Worm (Caenorhabditis elegans): ENCODE measurements around the gene srh-137.

Gene srh-137

DNA sequence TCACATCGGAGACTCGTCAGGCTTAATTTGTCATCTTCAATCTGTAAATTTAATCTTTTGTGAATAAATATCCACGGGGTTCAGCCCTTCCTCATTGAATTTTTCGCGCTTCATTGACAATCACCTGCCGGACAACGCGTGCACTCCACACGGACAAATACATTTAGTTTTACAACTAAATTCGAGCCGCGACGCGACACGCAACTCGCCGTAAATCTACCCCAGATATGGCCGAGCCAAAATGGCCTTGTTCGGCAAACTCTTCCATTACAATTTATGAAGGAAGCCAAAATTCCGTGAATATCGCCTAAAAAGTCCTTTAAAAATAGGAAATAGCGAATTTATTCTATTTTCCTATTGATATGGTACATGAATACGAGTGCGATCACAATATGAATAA, 28.3 kb upstream of the srh-137 start:
- TF ChIP-seq cog-1 (tag; optimal IDR thresholded peaks at IDR 0.05), result no peak
- no peak for TF ChIP-seq T22C8.4 (GFP tag; IDR thresholded peaks at IDR 0.05)
- no peak for TF ChIP-seq med-1 (GFP tag; optimal IDR thresholded peaks at IDR 0.05; ENCODE audit: insufficient read depth)
- TF ChIP-seq flt-1 (GFP tag; IDR thresholded peaks at IDR 0.05), result no peak
- TF ChIP-seq ztf-23 (GFP tag; IDR thresholded peaks at IDR 0.05), result no peak
- TF ChIP-seq ref-1 (GFP tag; conservative IDR thresholded peaks at IDR 0.05), result no peak
- TF ChIP-seq ztf-29 (GFP tag; IDR thresholded peaks at IDR 0.05), result no peak
- TF ChIP-seq tab-1 (GFP tag; IDR thresholded peaks at IDR 0.05), result no peak
- no peak for TF ChIP-seq klf-2 (GFP tag; conservative IDR thresholded peaks at IDR 0.05)

DNA sequence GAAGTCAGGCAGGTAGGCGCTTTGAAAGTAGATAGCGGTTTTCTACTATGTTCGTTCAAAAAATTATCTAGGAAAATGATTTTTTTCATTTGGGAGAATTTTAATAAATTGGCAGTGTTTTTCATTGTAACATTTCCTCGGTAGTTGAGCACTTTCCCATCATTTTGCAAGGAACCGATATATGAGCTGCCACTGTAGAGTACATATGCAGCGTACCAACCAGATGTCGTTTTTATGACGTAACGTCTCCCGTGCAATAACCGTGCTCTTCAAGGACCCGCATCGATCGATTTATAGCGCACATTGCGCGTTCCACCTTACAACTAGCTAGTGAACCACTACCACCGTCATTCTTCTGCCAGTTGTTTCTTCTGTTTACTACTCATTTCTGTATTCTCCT, 25.6 kb upstream of the srh-137 start, which contains the start of gene T25E12.6:
Gene T25E12.6 (plus strand): TSS at position 301 of the 400 bp plus-strand sequence.
- TF ChIP-seq flt-1 (GFP tag; IDR thresholded peaks at IDR 0.05) (no peak), ztf-23 (GFP tag; IDR thresholded peaks at IDR 0.05) (no peak), tab-1 (GFP tag; IDR thresholded peaks at IDR 0.05) (no peak), T22C8.4 (GFP tag; IDR thresholded peaks at IDR 0.05) (no peak), cog-1 (tag; optimal IDR thresholded peaks at IDR 0.05) (no peak), med-1 (GFP tag; optimal IDR thresholded peaks at IDR 0.05; ENCODE audit: insufficient read depth) (no peak), klf-2 (GFP tag; conservative IDR thresholded peaks at IDR 0.05) (no peak), ztf-29 (GFP tag; IDR thresholded peaks at IDR 0.05) (no peak), ref-1 (GFP tag; conservative IDR thresholded peaks at IDR 0.05) (no peak)

DNA sequence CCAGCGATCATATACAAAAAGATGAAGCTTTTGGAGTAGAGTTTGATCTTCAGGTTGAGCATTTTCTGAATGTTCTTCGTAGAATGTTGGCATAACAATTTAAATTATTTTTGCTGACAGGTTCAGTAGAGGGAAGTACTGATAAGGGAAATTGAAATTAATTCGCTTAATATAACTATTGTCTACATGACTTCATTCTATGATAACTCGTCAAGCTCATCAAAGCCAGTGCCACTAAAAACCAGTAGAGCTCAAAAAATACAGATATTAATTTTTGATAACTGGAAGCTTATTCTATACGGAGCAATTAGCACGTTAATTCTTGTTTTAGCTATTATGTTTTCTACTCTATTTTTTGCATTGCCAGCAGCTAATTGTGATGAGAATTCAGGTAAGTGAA, 22.6 kb upstream of the srh-137 start, which contains the start of the genes clec-29 and clec-39:
Gene clec-29 (minus strand): TSS at position 101 of the 400 bp plus-strand sequence.
Gene clec-39 (plus strand): TSS at position 169 of the 400 bp plus-strand sequence.
- TF ChIP-seq ztf-29 (GFP tag; IDR thresholded peaks at IDR 0.05) (no peak), tab-1 (GFP tag; IDR thresholded peaks at IDR 0.05) (no peak), med-1 (GFP tag; optimal IDR thresholded peaks at IDR 0.05; ENCODE audit: insufficient read depth) (no peak), T22C8.4 (GFP tag; IDR thresholded peaks at IDR 0.05) (no peak), ref-1 (GFP tag; conservative IDR thresholded peaks at IDR 0.05) (no peak), ztf-23 (GFP tag; IDR thresholded peaks at IDR 0.05) (no peak), klf-2 (GFP tag; conservative IDR thresholded peaks at IDR 0.05) (no peak), cog-1 (tag; optimal IDR thresholded peaks at IDR 0.05) (no peak), flt-1 (GFP tag; IDR thresholded peaks at IDR 0.05) (no peak)

DNA sequence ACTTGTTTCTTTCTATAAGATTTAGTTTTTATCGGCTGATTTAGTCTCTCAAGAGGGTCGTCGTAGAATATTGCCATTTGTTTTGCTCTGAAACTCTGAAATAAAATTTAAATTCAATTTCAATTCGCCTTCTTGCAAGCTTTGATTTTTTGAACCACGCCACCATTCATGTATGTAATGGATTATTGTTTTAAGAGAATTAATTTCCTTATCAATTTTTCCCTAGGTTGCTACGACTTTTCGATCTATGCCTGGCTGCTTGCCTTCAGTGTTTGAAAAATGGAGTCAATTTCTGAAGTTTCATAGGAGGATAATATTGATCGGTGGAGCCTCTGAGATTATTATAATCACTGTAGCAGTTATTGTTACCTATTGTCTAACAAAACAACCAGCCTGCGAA, 19.0 kb upstream of the srh-137 start, which contains the start of the genes clec-38 and clec-34:
Gene clec-38 (minus strand): TSS at position 101 of the 400 bp plus-strand sequence.
Gene clec-34 (plus strand): TSS at position 248 of the 400 bp plus-strand sequence.
- TF ChIP-seq tab-1 (GFP tag; IDR thresholded peaks at IDR 0.05) (no peak), med-1 (GFP tag; optimal IDR thresholded peaks at IDR 0.05; ENCODE audit: insufficient read depth) (no peak), flt-1 (GFP tag; IDR thresholded peaks at IDR 0.05) (no peak)

DNA sequence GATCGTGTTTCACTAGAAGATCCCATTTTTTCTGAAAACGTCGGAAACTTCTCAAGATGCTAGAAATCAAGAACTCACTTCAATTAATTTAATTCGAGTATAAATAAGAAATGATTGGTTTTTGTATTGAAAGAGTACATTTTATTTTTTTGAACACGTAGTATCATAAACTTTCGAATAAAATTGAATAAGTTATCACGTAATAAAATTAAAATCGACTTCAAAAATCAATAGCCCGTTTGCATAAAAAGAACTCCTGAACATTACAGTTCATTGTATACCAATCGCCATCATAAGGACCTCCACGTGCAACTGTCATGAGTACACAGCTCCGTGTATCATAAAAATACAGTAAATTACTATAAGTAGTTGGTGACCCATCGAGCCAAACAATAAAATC, 17.2 kb upstream of the srh-137 start, which contains the start of gene T25E12.16:
Gene T25E12.16 (minus strand): TSS at position 101 of the 400 bp plus-strand sequence.
- TF ChIP-seq ztf-23 (GFP tag; IDR thresholded peaks at IDR 0.05) (no peak), T22C8.4 (GFP tag; IDR thresholded peaks at IDR 0.05) (no peak), ztf-29 (GFP tag; IDR thresholded peaks at IDR 0.05) (no peak), flt-1 (GFP tag; IDR thresholded peaks at IDR 0.05) (no peak), klf-2 (GFP tag; conservative IDR thresholded peaks at IDR 0.05) (no peak), med-1 (GFP tag; optimal IDR thresholded peaks at IDR 0.05; ENCODE audit: insufficient read depth) (no peak), cog-1 (tag; optimal IDR thresholded peaks at IDR 0.05) (no peak), ref-1 (GFP tag; conservative IDR thresholded peaks at IDR 0.05) (no peak), tab-1 (GFP tag; IDR thresholded peaks at IDR 0.05) (no peak)

DNA sequence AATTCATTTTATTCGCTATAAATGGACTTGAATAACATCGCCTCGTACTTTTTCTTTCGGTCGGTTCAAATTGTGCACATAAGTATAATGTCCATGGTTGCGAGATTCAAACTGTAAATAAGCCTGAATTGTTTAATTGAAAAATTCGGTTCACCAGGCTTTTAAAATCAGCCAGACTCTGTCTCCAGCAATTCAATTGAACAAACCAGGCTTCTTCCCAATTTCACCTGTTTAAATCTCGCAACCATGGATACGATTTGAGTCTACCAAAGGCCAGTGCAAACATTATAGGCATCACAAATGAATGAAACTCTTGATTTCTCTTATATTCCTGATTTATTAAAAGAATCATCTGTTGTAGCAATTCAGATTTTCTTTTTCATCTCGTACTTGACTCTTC, 15.1 kb upstream of the srh-137 start, which contains the start of gene srz-100:
Gene srz-100 (plus strand): TSS at position 301 of the 400 bp plus-strand sequence.
- TF ChIP-seq T22C8.4 (GFP tag; IDR thresholded peaks at IDR 0.05) (no peak), klf-2 (GFP tag; conservative IDR thresholded peaks at IDR 0.05) (no peak), cog-1 (tag; optimal IDR thresholded peaks at IDR 0.05) (no peak), flt-1 (GFP tag; IDR thresholded peaks at IDR 0.05) (no peak), ref-1 (GFP tag; conservative IDR thresholded peaks at IDR 0.05) (no peak), tab-1 (GFP tag; IDR thresholded peaks at IDR 0.05) (no peak), ztf-23 (GFP tag; IDR thresholded peaks at IDR 0.05) (no peak), ztf-29 (GFP tag; IDR thresholded peaks at IDR 0.05) (no peak), med-1 (GFP tag; optimal IDR thresholded peaks at IDR 0.05; ENCODE audit: insufficient read depth) (no peak)

DNA sequence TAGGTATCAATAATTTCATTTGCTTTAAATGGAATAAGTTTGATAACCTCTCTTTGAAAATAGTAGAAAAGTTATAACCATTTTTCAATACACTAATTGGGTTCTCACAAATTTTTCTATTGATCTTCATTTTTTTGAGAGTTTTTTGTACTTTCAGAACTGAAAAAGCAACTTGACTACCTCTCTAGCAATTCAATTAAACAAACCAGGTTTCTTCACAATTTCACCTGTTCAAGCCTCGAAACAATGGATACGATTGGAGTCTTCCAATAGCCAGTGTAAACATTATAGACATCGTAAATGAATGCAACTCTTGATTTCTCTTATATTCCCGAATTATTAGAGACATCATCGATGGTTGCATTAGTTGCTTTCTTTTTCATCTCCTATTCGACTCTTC, 13.5 kb upstream of the srh-137 start, which contains the start of gene srz-99:
Gene srz-99 (plus strand): TSS at position 301 of the 400 bp plus-strand sequence.
- no peak for TF ChIP-seq cog-1 (tag; optimal IDR thresholded peaks at IDR 0.05)
- TF ChIP-seq T22C8.4 (GFP tag; IDR thresholded peaks at IDR 0.05), result no peak
- no peak for TF ChIP-seq ztf-23 (GFP tag; IDR thresholded peaks at IDR 0.05)
- no peak for TF ChIP-seq ztf-29 (GFP tag; IDR thresholded peaks at IDR 0.05)

DNA sequence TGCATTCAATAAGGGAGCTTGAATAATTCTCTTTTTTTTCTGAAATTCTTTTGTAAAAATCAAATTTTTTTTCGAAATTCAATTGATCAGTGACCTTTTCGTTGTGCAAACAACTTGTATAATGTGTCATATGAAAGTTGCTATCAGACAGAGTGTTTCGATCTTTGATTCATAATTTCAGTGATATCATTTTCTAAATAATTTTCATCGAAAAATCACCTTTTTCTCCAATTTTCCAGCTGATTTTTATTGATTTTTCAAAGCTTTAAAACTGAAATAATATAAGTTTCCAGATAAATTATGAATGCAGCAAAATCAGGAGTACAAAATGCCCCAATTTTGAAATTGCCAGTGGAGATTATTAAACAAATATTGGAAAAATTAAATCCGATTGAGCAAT, 12.0 kb upstream of the srh-137 start, which contains the start of gene fbxa-127:
Gene fbxa-127 (plus strand): TSS at position 301 of the 400 bp plus-strand sequence.
- TF ChIP-seq tab-1 (GFP tag; IDR thresholded peaks at IDR 0.05) (no peak), T22C8.4 (GFP tag; IDR thresholded peaks at IDR 0.05) (no peak), ztf-29 (GFP tag; IDR thresholded peaks at IDR 0.05) (no peak), ref-1 (GFP tag; conservative IDR thresholded peaks at IDR 0.05) (no peak), klf-2 (GFP tag; conservative IDR thresholded peaks at IDR 0.05) (no peak), cog-1 (tag; optimal IDR thresholded peaks at IDR 0.05) (no peak), med-1 (GFP tag; optimal IDR thresholded peaks at IDR 0.05; ENCODE audit: insufficient read depth) (no peak), ztf-23 (GFP tag; IDR thresholded peaks at IDR 0.05) (no peak), flt-1 (GFP tag; IDR thresholded peaks at IDR 0.05) (no peak)

DNA sequence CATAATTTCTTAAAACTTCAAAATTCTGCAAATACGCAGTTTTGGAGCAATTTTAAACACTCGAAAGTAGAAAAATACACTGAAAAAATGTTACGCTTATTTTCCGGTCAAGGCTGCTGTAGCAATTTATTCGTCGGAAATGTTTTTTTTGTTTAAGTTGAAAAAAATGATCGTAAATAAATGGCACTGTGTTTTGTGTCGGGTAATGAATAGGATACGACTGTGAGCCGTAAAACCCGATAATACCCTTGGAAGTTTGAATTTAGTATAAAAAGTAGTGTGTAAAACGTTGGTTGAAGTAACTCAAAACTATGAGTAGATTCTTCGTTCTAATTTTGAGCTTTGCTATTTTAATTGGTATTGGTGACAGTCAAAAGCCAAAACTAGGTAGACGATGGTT, 10.4 kb upstream of the srh-137 start, which contains the start of gene T25E12.14:
Gene T25E12.14 (plus strand): TSS at position 301 of the 400 bp plus-strand sequence.
- TF ChIP-seq klf-2 (GFP tag; conservative IDR thresholded peaks at IDR 0.05) (no peak), T22C8.4 (GFP tag; IDR thresholded peaks at IDR 0.05) (no peak), ztf-29 (GFP tag; IDR thresholded peaks at IDR 0.05) (no peak), ztf-23 (GFP tag; IDR thresholded peaks at IDR 0.05) (no peak), ref-1 (GFP tag; conservative IDR thresholded peaks at IDR 0.05) (no peak), med-1 (GFP tag; optimal IDR thresholded peaks at IDR 0.05; ENCODE audit: insufficient read depth) (no peak)

DNA sequence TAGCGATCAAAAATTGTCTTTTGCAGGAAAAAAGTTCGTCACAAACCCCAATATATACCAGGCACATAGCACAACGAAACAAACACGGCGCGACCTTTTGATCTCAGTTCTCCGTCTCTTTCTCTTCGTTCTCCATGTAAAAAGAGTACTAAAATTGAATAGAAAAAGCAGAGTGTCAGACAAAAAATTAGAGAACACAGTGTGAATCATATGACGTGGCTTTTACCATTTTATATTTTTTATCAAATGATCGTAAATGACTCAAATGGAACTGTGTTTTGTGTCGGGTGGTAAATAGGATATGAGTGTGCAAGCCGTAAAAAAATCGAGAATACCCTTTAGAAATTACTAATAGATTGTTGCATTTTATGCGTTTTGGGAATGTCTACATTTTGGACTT, 9.5 kb upstream of the srh-137 start:
- no peak for TF ChIP-seq cog-1 (tag; optimal IDR thresholded peaks at IDR 0.05)
- no peak for TF ChIP-seq flt-1 (GFP tag; IDR thresholded peaks at IDR 0.05)
- no peak for TF ChIP-seq ref-1 (GFP tag; conservative IDR thresholded peaks at IDR 0.05)
- TF ChIP-seq T22C8.4 (GFP tag; IDR thresholded peaks at IDR 0.05), result no peak
- TF ChIP-seq ztf-29 (GFP tag; IDR thresholded peaks at IDR 0.05), result no peak
- TF ChIP-seq med-1 (GFP tag; optimal IDR thresholded peaks at IDR 0.05; ENCODE audit: insufficient read depth), result no peak
- no peak for TF ChIP-seq tab-1 (GFP tag; IDR thresholded peaks at IDR 0.05)

Data from whole organism, midembryonic.